Worm (Caenorhabditis elegans): ENCODE results near the gene E03H12.5.

DNA sequence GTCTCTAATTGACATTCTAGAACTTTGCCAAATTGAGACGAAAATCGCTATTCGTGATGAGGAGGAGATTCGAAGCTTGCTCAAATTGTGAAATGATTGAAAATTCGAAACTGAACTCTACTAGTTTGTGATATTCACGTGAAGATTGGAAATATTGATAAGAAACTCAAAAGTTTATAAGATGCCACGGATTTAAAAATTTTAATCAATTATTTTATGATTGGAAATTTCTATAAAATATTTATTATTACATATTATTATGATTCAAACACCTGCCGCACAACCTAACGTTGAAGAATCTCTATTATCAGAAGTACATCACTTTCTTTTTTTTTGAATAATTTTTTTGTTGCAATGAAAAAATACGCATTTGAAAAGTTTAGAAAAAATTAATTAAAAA, 11.5 kb downstream of the E03H12.5 start, which contains the start of gene E03H12.7:
- TF ChIP-seq nhr-232 (tag; optimal IDR thresholded peaks at IDR 0.05) (no peak), elt-2 (tag; optimal IDR thresholded peaks at IDR 0.05) (no peak), C08G9.2 (tag; optimal IDR thresholded peaks at IDR 0.05) (no peak), dve-1 (tag; optimal IDR thresholded peaks at IDR 0.05) (no peak), mec-3 (tag; optimal IDR thresholded peaks at IDR 0.05; ENCODE audit: borderline replicate concordance) (no peak)

All from whole organism, late embryonic.